Worm (Caenorhabditis elegans) whole organism, late embryonic: Measurements from ENCODE around the gene C35A5.10.

ENCODE experiments used
- C08G9.2 ChIP-seq: sonication (generic microtip); optimal IDR thresholded peaks from 2 replicates; lab custom pipeline; 2016; ENCODE audit warnings: mild to moderate bottlenecking, missing genetic modification characterization, moderate library complexity, missing compliant biosample characterization
- ceh-18 ChIP-seq: sonication (generic microtip); optimal IDR thresholded peaks from 2 replicates; lab custom pipeline; 2016; ENCODE audit warnings: missing genetic modification characterization, missing compliant biosample characterization
- ceh-2 ChIP-seq: sonication (generic microtip); optimal IDR thresholded peaks from 2 replicates; lab custom pipeline; 2016; ENCODE audit warnings: missing genotype, missing genetic modification characterization, missing compliant biosample characterization
- ceh-22 ChIP-seq: sonication (generic microtip); optimal IDR thresholded peaks from 2 replicates; lab custom pipeline; 2017; ENCODE audit warnings: missing biosample characterization, missing genetic modification characterization
- ceh-31 ChIP-seq: sonication (generic microtip); optimal IDR thresholded peaks from 2 replicates; lab custom pipeline; 2016; ENCODE audit warnings: missing genetic modification characterization, missing compliant biosample characterization
- ceh-45 ChIP-seq: fragments of 200-800 bp; sonication (Bioruptor generic); IDR thresholded peaks from 2 replicates; pipeline ENCODE4 v1.3.6; 2022; ENCODE audit warnings: missing genetic modification reagents, missing genetic modification characterization, missing compliant biosample characterization
- ceh-48 ChIP-seq: sonication (generic microtip); optimal IDR thresholded peaks from 2 replicates; lab custom pipeline; 2016; ENCODE audit warnings: missing genetic modification characterization, inconsistent platforms, missing compliant biosample characterization
- ceh-6 ChIP-seq: fragments of 200-800 bp; sonication (Bioruptor generic); optimal IDR thresholded peaks from 2 replicates; lab custom pipeline; 2018; ENCODE audit warnings: mild to moderate bottlenecking, missing genetic modification characterization, missing compliant biosample characterization
- che-1 ChIP-seq: sonication (generic microtip); optimal IDR thresholded peaks from 2 replicates; lab custom pipeline; 2016; ENCODE audit warnings: mild to moderate bottlenecking, missing genetic modification characterization, missing compliant biosample characterization
- dmd-4 ChIP-seq: sonication (generic microtip); optimal IDR thresholded peaks from 2 replicates; lab custom pipeline; 2016; ENCODE audit warnings: borderline replicate concordance, missing genetic modification characterization, missing compliant biosample characterization
- dve-1 ChIP-seq: sonication (generic microtip); optimal IDR thresholded peaks from 2 replicates; lab custom pipeline; 2017; ENCODE audit warnings: antibody characterized with exemption, mild to moderate bottlenecking, missing genetic modification characterization, missing compliant biosample characterization
- eyg-1 ChIP-seq: sonication (generic microtip); optimal IDR thresholded peaks from 2 replicates; lab custom pipeline; 2016; ENCODE audit warnings: missing genotype, missing genetic modification characterization, missing compliant biosample characterization
- fax-1 ChIP-seq: sonication (generic microtip); optimal IDR thresholded peaks from 2 replicates; lab custom pipeline; 2016; ENCODE audit warnings: missing genotype, missing genetic modification characterization, missing compliant biosample characterization
- fkh-10 ChIP-seq: fragments of 150-350 bp; optimal IDR thresholded peaks from 2 replicates; lab custom pipeline; 2014; ENCODE audit warnings: missing biosample characterization, missing genetic modification reagents, missing genetic modification characterization
- gmeb-2 ChIP-seq: sonication (generic microtip); optimal IDR thresholded peaks from 2 replicates; lab custom pipeline; 2016; ENCODE audit warnings: missing genetic modification characterization, inconsistent platforms, missing compliant biosample characterization
- hlh-13 ChIP-seq: fragments of 200-800 bp; sonication (Bioruptor generic); optimal IDR thresholded peaks from 2 replicates; lab custom pipeline; 2018; ENCODE audit warnings: mild to moderate bottlenecking, missing genetic modification characterization, missing compliant biosample characterization
- hlh-15 ChIP-seq: sonication (generic microtip); optimal IDR thresholded peaks from 2 replicates; lab custom pipeline; 2016; ENCODE audit warnings: missing genetic modification characterization, missing compliant biosample characterization
- hlh-30 ChIP-seq: sonication (generic microtip); optimal IDR thresholded peaks from 2 replicates; lab custom pipeline; 2017; ENCODE audit warnings: antibody characterized with exemption, missing genetic modification characterization, missing compliant biosample characterization; ENCODE audit not compliant: insufficient read depth
- hlh-6 ChIP-seq: sonication (generic microtip); optimal IDR thresholded peaks from 2 replicates; lab custom pipeline; 2016; ENCODE audit warnings: missing genotype, missing genetic modification characterization, missing compliant biosample characterization
- hlh-8 ChIP-seq: sonication (generic microtip); optimal IDR thresholded peaks from 2 replicates; lab custom pipeline; 2016; ENCODE audit warnings: missing genotype, missing genetic modification characterization, missing compliant biosample characterization
- lim-6 ChIP-seq: sonication (generic microtip); optimal IDR thresholded peaks from 2 replicates; lab custom pipeline; 2016; ENCODE audit warnings: missing genetic modification characterization, missing compliant biosample characterization
- lin-11 ChIP-seq: fragments of 200-800 bp; sonication (Bioruptor generic); optimal IDR thresholded peaks from 2 replicates; lab custom pipeline; 2018; ENCODE audit warnings: mild to moderate bottlenecking, missing genetic modification characterization, missing compliant biosample characterization
- nhr-11 ChIP-seq: fragments of 150-350 bp; optimal IDR thresholded peaks from 2 replicates; lab custom pipeline; 2014; ENCODE audit warnings: missing biosample characterization, missing genetic modification characterization
- odd-2 ChIP-seq: sonication (generic microtip); optimal IDR thresholded peaks from 2 replicates; lab custom pipeline; 2017; ENCODE audit warnings: antibody characterized with exemption, mild to moderate bottlenecking, missing genetic modification characterization, missing compliant biosample characterization
- pha-4 ChIP-seq: fragments of 150-350 bp; optimal IDR thresholded peaks from 2 replicates; lab custom pipeline; 2018; ENCODE audit warnings: missing biosample characterization, missing genetic modification reagents, missing genetic modification characterization
- ref-2 ChIP-seq: sonication (generic microtip); optimal IDR thresholded peaks from 2 replicates; lab custom pipeline; 2016; ENCODE audit warnings: missing genetic modification characterization, missing compliant biosample characterization
- rnt-1 ChIP-seq: sonication (generic microtip); optimal IDR thresholded peaks from 2 replicates; lab custom pipeline; 2016; ENCODE audit warnings: missing genetic modification characterization, missing compliant biosample characterization
- sdc-2 ChIP-seq: sonication (generic microtip); optimal IDR thresholded peaks from 2 replicates; lab custom pipeline; 2016; ENCODE audit warnings: missing genotype, missing genetic modification characterization, missing compliant biosample characterization
- sox-2 ChIP-seq: fragments of 200-800 bp; sonication (Bioruptor generic); IDR thresholded peaks from 2 replicates; pipeline ENCODE4 v1.3.6; 2022; ENCODE audit warnings: missing genetic modification reagents, missing genetic modification characterization, missing compliant biosample characterization
- sox-4 ChIP-seq: sonication (generic microtip); optimal IDR thresholded peaks from 2 replicates; lab custom pipeline; 2017; ENCODE audit warnings: mild to moderate bottlenecking, missing genetic modification characterization, inconsistent platforms, missing compliant biosample characterization
- tbx-7 ChIP-seq: sonication (generic microtip); optimal IDR thresholded peaks from 2 replicates; lab custom pipeline; 2016; ENCODE audit warnings: missing genotype, missing genetic modification characterization, missing compliant biosample characterization
- unc-42 ChIP-seq: sonication (generic microtip); optimal IDR thresholded peaks from 2 replicates; lab custom pipeline; 2016; ENCODE audit warnings: missing genotype, missing genetic modification characterization, missing compliant biosample characterization
- unc-55 ChIP-seq: sonication (generic microtip); optimal IDR thresholded peaks from 2 replicates; lab custom pipeline; 2017; ENCODE audit warnings: missing biosample characterization, missing genetic modification reagents, missing genetic modification characterization
- ztf-16 ChIP-seq: sonication (generic microtip); optimal IDR thresholded peaks from 2 replicates; lab custom pipeline; 2017; ENCODE audit warnings: missing genetic modification characterization, missing compliant biosample characterization

The C35A5.10 gene

ce11 chrV:10468709-10469108 is 35.3 kb upstream of the C35A5.10 start:
- TF ChIP-seq fkh-10 (GFP tag; lab: Kevin White, UChicago) = no peak
- TF ChIP-seq unc-42 (tag; lab: Kevin White, UChicago) = no peak
- no peak for TF ChIP-seq eyg-1 (tag; lab: Kevin White, UChicago)
- TF ChIP-seq hlh-30 = no peak
- no peak for TF ChIP-seq dve-1 (tag; lab: Kevin White, UChicago)
- TF ChIP-seq hlh-13 (GFP tag; lab: Kevin White, UChicago) = no peak

- TF ChIP-seq ceh-6 (GFP tag; lab: Kevin White, UChicago) (no peak), che-1 (tag; lab: Kevin White, UChicago) (no peak), dmd-4 (tag; lab: Kevin White, UChicago) (no peak), ceh-2 (tag; lab: Kevin White, UChicago) (no peak), sox-2 (GFP tag; lab: Robert Waterston, UW) (no peak), nhr-11 (tag; lab: Kevin White, UChicago) (no peak), sox-4 (no peak)
These were observed 34.1 kb upstream of the C35A5.10 start for ce11 chrV:10469845-10470244.

ce11 chrV:10471007-10471406 is 33.0 kb upstream of the C35A5.10 start:
- TF ChIP-seq pha-4 = no peak
- TF ChIP-seq lim-6 (tag; lab: Kevin White, UChicago) = no peak
- TF ChIP-seq ceh-22 (tag; lab: Kevin White, UChicago) = no peak
- TF ChIP-seq hlh-8 (tag; lab: Kevin White, UChicago) = no peak
- no peak for TF ChIP-seq C08G9.2 (tag; lab: Kevin White, UChicago)
- no peak for TF ChIP-seq unc-42 (tag; lab: Kevin White, UChicago)
- TF ChIP-seq unc-55 (GFP tag; lab: Kevin White, UChicago) = no peak
- no peak for TF ChIP-seq ceh-45 (GFP tag; lab: Robert Waterston, UW)
- TF ChIP-seq ceh-31 (tag; lab: Kevin White, UChicago) = no peak
- TF ChIP-seq, all 69 proteins: peak for 0

ce11 chrV:10472901-10473774 is 30.9 kb upstream of the C35A5.10 start:
- TF ChIP-seq odd-2 (tag; lab: Kevin White, UChicago) (no peak), hlh-8 (tag; lab: Kevin White, UChicago) (no peak), rnt-1 (tag; lab: Kevin White, UChicago) (no peak), fax-1 (tag; lab: Kevin White, UChicago) (no peak), hlh-15 (tag; lab: Kevin White, UChicago) (no peak), C08G9.2 (tag; lab: Kevin White, UChicago) (no peak), ceh-2 (tag; lab: Kevin White, UChicago) (no peak), ztf-16 (tag; lab: Kevin White, UChicago) (no peak), ceh-48 (tag; lab: Kevin White, UChicago) (no peak), tbx-7 (tag; lab: Kevin White, UChicago) (no peak), sdc-2 (no peak), ref-2 (tag; lab: Kevin White, UChicago) (no peak), eyg-1 (tag; lab: Kevin White, UChicago) (no peak), lin-11 (tag; lab: Kevin White, UChicago) (no peak), pha-4 (no peak), nhr-11 (tag; lab: Kevin White, UChicago) (no peak), gmeb-2 (tag; lab: Kevin White, UChicago) (no peak), ceh-18 (tag; lab: Kevin White, UChicago) (no peak), hlh-6 (tag; lab: Kevin White, UChicago) (no peak)
